Worm (Caenorhabditis elegans): Measurements from ENCODE around the gene F14H8.2.

Gene F14H8.2

DNA sequence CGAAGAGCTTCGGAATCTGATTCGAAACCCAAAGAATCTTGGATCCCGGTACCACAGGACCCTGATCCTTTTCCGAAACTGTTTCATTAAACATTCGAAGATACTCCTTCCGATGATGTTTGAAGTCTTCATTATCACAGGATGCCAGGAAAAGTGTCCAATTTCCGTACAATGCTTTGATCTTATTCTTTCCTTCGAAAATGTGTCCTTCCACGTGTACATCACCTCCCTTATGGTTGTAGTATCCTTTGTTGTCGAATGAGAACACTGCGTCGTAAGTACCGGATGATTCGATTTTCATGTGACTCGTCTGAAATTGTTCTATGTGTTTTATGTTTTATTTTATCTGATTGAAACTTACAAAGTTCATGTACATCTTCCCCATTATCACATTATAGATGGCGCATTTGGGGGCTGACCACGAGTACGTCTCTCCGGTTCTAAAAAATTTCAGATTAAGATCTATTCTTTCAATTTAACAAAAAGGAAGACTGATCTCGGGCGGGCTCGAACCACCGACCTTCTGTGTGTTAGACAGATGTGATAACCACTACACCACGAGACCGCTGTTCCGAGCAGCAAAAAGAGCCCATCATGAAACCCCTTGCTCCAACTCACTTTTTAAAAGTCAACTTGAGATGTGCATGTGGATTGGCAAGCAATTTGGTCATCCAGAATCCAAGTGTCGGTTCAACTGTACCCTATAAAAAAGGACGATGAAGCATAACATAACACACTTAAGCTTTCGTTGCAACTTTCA is 7.4 kb downstream of the F14H8.2 start:
- TF ChIP-seq lin-39 (tag; optimal IDR thresholded peaks at IDR 0.05): no peak
- TF ChIP-seq ama-1 (optimal IDR thresholded peaks at IDR 0.05): peak; percentile 22
- TF ChIP-seq elt-2 (tag; optimal IDR thresholded peaks at IDR 0.05): peak; percentile 30
- no peak for TF ChIP-seq daf-12 (tag; optimal IDR thresholded peaks at IDR 0.05)
- peak; percentile 49 for TF ChIP-seq elt-1 (tag; optimal IDR thresholded peaks at IDR 0.05)
- TF ChIP-seq nfya-1 (tag; optimal IDR thresholded peaks at IDR 0.05; ENCODE audit: insufficient read depth): peak; percentile 10
- no peak for TF ChIP-seq aly-2 (tag; optimal IDR thresholded peaks at IDR 0.05)
- no peak for TF ChIP-seq jun-1 (tag; optimal IDR thresholded peaks at IDR 0.05)
- TF ChIP-seq hmg-11 (tag; optimal IDR thresholded peaks at IDR 0.05): no peak

ce11 chrV:15011560-15011959 is 8.6 kb downstream of the F14H8.2 start, which contains the start of gene nmr-2:
nmr-2 (minus strand) TSS chrV:15011660.
- TF ChIP-seq unc-62 (GFP tag; optimal IDR thresholded peaks at IDR 0.05) (no peak), pha-4 (tag; optimal IDR thresholded peaks at IDR 0.05) (no peak), zag-1 (tag; optimal IDR thresholded peaks at IDR 0.05) (no peak), lsy-12 (tag; optimal IDR thresholded peaks at IDR 0.05) (no peak), nhr-23 (tag; optimal IDR thresholded peaks at IDR 0.05) (no peak), fos-1 (tag; optimal IDR thresholded peaks at IDR 0.05) (no peak), pqm-1 (tag; optimal IDR thresholded peaks at IDR 0.05) (no peak), ZK546.5 (tag; optimal IDR thresholded peaks at IDR 0.05) (no peak)

- TF ChIP-seq elt-1 (tag; optimal IDR thresholded peaks at IDR 0.05) (no peak), jun-1 (tag; optimal IDR thresholded peaks at IDR 0.05) (no peak), tbx-2 (tag; optimal IDR thresholded peaks at IDR 0.05) (no peak), egl-27 (tag; optimal IDR thresholded peaks at IDR 0.05) (no peak), sea-2 (GFP tag; optimal IDR thresholded peaks at IDR 0.05) (no peak), lsy-12 (tag; optimal IDR thresholded peaks at IDR 0.05) (no peak)
Measured at ce11 chrV:15004800-15005199, 15.3 kb downstream of the F14H8.2 start, which contains the start of gene hrde-2. hrde-2 (plus strand) TSS chrV:15005100.

DNA sequence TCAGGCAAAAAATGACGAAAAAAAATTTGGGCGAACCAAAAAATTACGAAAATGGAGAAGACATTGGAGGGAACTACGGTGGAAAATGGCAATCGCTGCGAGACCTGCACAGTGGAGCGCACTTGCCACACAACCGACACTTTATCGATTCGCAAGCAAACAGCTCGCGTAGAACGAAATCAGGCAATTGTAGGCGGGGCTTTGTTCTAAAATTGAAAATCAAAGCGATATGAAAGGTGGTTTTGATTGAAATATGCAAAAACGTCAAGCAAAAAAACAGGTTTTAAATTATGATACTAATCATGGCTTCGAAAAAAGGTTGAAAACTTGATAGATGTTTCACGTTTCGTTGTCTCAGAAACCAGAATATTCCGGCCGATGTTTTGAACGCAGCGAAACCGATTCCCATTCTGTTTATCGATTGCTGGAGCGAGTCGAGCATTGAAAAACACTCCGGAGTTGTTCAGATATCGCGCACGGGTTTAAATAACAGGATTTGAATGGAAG is 17.9 kb downstream of the F14H8.2 start, which contains the start of the genes fib-1 and mut-15:
TSS of gene fib-1 (minus strand) at position 40 of the 507 bp plus-strand sequence.
TSS of gene mut-15 (plus strand) at position 360 of the 507 bp plus-strand sequence.
- TF ChIP-seq nhr-67 (tag; optimal IDR thresholded peaks at IDR 0.05) (no peak), lsy-12 (tag; optimal IDR thresholded peaks at IDR 0.05) (peak; percentile 91), pha-4 (tag; optimal IDR thresholded peaks at IDR 0.05) (peak; percentile 95), mdl-1 (tag; optimal IDR thresholded peaks at IDR 0.05) (no peak), skn-1 (tag; optimal IDR thresholded peaks at IDR 0.05) (peak; percentile 71), nhr-11 (tag; optimal IDR thresholded peaks at IDR 0.05) (peak; percentile 76), nhr-25 (tag; optimal IDR thresholded peaks at IDR 0.05) (peak; percentile 94), aly-2 (tag; optimal IDR thresholded peaks at IDR 0.05) (no peak), nhr-77 (tag; optimal IDR thresholded peaks at IDR 0.05) (peak; percentile 14), tbx-2 (tag; optimal IDR thresholded peaks at IDR 0.05) (peak; percentile 48), ZK546.5 (tag; optimal IDR thresholded peaks at IDR 0.05) (no peak), eor-1 (tag; optimal IDR thresholded peaks at IDR 0.05) (no peak), elt-3 (tag; optimal IDR thresholded peaks at IDR 0.05) (peak in 1 of 3 experiments; percentile 72), ceh-9 (tag; optimal IDR thresholded peaks at IDR 0.05) (no peak), egl-5 (tag; optimal IDR thresholded peaks at IDR 0.05) (peak; percentile 92), nhr-43 (tag; optimal IDR thresholded peaks at IDR 0.05; ENCODE audit: poor library complexity, severe bottlenecking) (peak; percentile 91), unc-39 (tag; optimal IDR thresholded peaks at IDR 0.05) (no peak), pqm-1 (tag; optimal IDR thresholded peaks at IDR 0.05) (peak; percentile 61), ama-1 (optimal IDR thresholded peaks at IDR 0.05) (no peak), jun-1 (tag; optimal IDR thresholded peaks at IDR 0.05) (peak; percentile 75), ceh-16 (tag; optimal IDR thresholded peaks at IDR 0.05) (no peak), nhr-12 (tag; optimal IDR thresholded peaks at IDR 0.05) (no peak), ceh-28 (tag; optimal IDR thresholded peaks at IDR 0.05) (peak; percentile 96), lin-39 (tag; optimal IDR thresholded peaks at IDR 0.05) (peak; percentile 84), R02D3.7 (tag; optimal IDR thresholded peaks at IDR 0.05) (peak; percentile 88), elt-1 (tag; optimal IDR thresholded peaks at IDR 0.05) (peak; percentile 24), sea-2 (GFP tag; optimal IDR thresholded peaks at IDR 0.05) (no peak), ztf-4 (tag; optimal IDR thresholded peaks at IDR 0.05) (peak; percentile 26), nhr-23 (tag; optimal IDR thresholded peaks at IDR 0.05) (peak; percentile 91), nfya-1 (tag; optimal IDR thresholded peaks at IDR 0.05; ENCODE audit: insufficient read depth) (peak; percentile 94), hmg-11 (tag; optimal IDR thresholded peaks at IDR 0.05) (peak; percentile 81), fos-1 (tag; optimal IDR thresholded peaks at IDR 0.05) (no peak), egl-27 (tag; optimal IDR thresholded peaks at IDR 0.05) (peak; percentile 10), elt-2 (tag; optimal IDR thresholded peaks at IDR 0.05) (peak; percentile 72), fkh-2 (tag; optimal IDR thresholded peaks at IDR 0.05) (no peak), zag-1 (tag; optimal IDR thresholded peaks at IDR 0.05) (peak; percentile 39), lin-15B (tag; optimal IDR thresholded peaks at IDR 0.05) (peak; percentile 98), ceh-82 (tag; optimal IDR thresholded peaks at IDR 0.05) (peak; percentile 53), snpc-4 (tag; optimal IDR thresholded peaks at IDR 0.05) (peak; percentile 80), nhr-76 (tag; optimal IDR thresholded peaks at IDR 0.05) (no peak), daf-12 (tag; optimal IDR thresholded peaks at IDR 0.05) (no peak)
